Worm (Caenorhabditis elegans) whole organism, young adult: ENCODE measurements around the gene eco-1.

ENCODE experiments used
- F22D6.2 ChIP-seq: sonication (generic microtip); optimal IDR thresholded peaks from 2 replicates; lab custom pipeline; 2016; ENCODE audit warnings: mild to moderate bottlenecking, missing genetic modification characterization, missing compliant biosample characterization
- F39B2.1 ChIP-seq: fragments of 200-800 bp; sonication (Bioruptor generic); IDR thresholded peaks from 2 replicates; pipeline ENCODE4 v1.3.6; 2022; ENCODE audit warnings: missing genetic modification reagents, missing genetic modification characterization, missing compliant biosample characterization
- athp-1 ChIP-seq: sonication (generic microtip); optimal IDR thresholded peaks from 2 replicates; lab custom pipeline; 2017; ENCODE audit warnings: mild to moderate bottlenecking, missing genetic modification characterization, missing compliant biosample characterization
- cebp-1 ChIP-seq, 2 experiments: fragments of 200-800 bp in 1 of 2; sonication (Bioruptor generic) in 1 of 2; sonication (generic microtip) in 1 of 2; IDR thresholded peaks in 1 of 2; optimal IDR thresholded peaks in 1 of 2; 2 replicates each; pipeline versions ENCODE4 v1.3.6 to Lab custom; 2017 to 2022; ENCODE audit warnings: missing compliant biosample characterization in 2 of 2, missing genetic modification characterization in 2 of 2, mild to moderate bottlenecking in 1 of 2, missing genetic modification reagents in 1 of 2, moderate library complexity in 1 of 2
- him-1 ChIP-seq: sonication (generic microtip); optimal IDR thresholded peaks from 2 replicates; lab custom pipeline; 2016; ENCODE audit warnings: missing genotype, missing genetic modification reagents, missing genetic modification characterization, missing compliant biosample characterization
- hsf-1 ChIP-seq: fragments of 200-800 bp; sonication (Bioruptor generic); IDR thresholded peaks from 2 replicates; pipeline ENCODE4 v1.3.6; 2022; ENCODE audit warnings: missing genetic modification reagents, missing genetic modification characterization, missing compliant biosample characterization
- lir-1 ChIP-seq: fragments of 200-800 bp; sonication (Bioruptor generic); conservative IDR thresholded peaks from 2 replicates; pipeline ENCODE4 v1.3.6; 2022; ENCODE audit warnings: missing genetic modification reagents, missing genetic modification characterization, missing compliant biosample characterization
- madf-10 ChIP-seq: sonication (generic microtip); optimal IDR thresholded peaks from 2 replicates; lab custom pipeline; 2016; ENCODE audit warnings: mild to moderate bottlenecking, missing genetic modification characterization, missing compliant biosample characterization
- mel-28 ChIP-seq: sonication (generic microtip); optimal IDR thresholded peaks from 2 replicates; lab custom pipeline; 2016; ENCODE audit warnings: borderline replicate concordance, mild to moderate bottlenecking, missing genetic modification characterization, missing compliant biosample characterization
- pbrm-1 ChIP-seq: fragments of 200-800 bp; sonication (Bioruptor generic); IDR thresholded peaks from 2 replicates; pipeline ENCODE4 v1.3.6; 2022; ENCODE audit warnings: missing genetic modification reagents, missing genetic modification characterization, missing compliant biosample characterization
- pha-4 ChIP-seq: fragments of 150-350 bp; sonication (generic microtip); optimal IDR thresholded peaks from 2 replicates; lab custom pipeline; 2014; ENCODE audit warnings: missing biosample characterization, missing genetic modification reagents, missing genetic modification characterization
- repo-1 ChIP-seq: sonication (generic microtip); optimal IDR thresholded peaks from 2 replicates; lab custom pipeline; 2017; ENCODE audit warnings: mild to moderate bottlenecking, missing genetic modification characterization, missing compliant biosample characterization
- snpc-1.3 ChIP-seq: sonication (generic microtip); optimal IDR thresholded peaks from 2 replicates; lab custom pipeline; 2017; ENCODE audit warnings: missing genetic modification characterization, mild to moderate bottlenecking, missing compliant biosample characterization, antibody characterized with exemption, moderate library complexity, missing genotype, missing genetic modification reagents; ENCODE audit not compliant: insufficient read depth

DNA sequence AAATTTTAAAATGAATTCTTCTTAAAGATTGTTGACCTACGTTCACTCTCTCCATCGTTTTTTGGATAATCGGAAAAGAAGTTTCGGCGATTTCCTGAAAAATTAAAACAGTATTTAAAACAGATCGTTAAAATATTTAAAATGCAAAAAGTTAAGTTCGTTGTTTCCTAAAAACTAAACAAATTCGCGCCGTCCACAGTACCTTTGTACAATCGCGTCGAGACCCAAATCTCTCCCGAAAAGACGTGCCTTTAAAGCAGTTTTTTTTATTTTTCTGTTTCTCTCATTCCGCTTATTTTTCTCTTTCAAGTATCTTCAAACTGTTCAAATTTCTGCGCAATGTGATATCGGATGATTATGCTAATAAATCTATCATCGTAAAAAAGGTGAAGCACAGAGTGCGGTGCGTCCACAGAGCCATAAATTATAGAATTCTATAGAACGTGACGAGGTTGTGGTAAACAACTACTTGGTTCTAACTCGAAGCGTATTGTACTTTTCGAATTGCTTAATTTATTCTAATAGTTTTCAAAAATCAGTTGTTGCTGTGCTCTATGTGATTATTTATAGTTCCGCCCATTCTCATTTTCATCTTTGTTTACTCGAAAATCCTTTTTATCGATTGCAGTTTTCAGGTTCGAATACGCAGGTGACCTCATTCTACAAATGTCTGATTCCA lies 48.1 kb downstream of the eco-1 start, which contains the start of the genes F56C9.6 and F56C9.3:
- TF ChIP-seq snpc-1.3 (tag; lab: Kevin White, UChicago) (no peak), hsf-1 (GFP tag; lab: Robert Waterston, UW) (0 out of 2 replicates have a peak, but pooled peaks have one; percentile 19), madf-10 (no peak), repo-1 (tag; lab: Kevin White, UChicago) (no peak), pha-4 (no peak), athp-1 (no peak), mel-28 (tag; lab: Kevin White, UChicago) (no peak), pbrm-1 (GFP tag; lab: Robert Waterston, UW) (no peak), him-1 (tag; lab: Kevin White, UChicago) (no peak), F39B2.1 (no peak), lir-1 (GFP tag; lab: Robert Waterston, UW) (no peak), F22D6.2 (tag; lab: Kevin White, UChicago) (no peak), cebp-1 (GFP tag; IDR thresholded peaks at IDR 0.05; lab: Robert Waterston, UW) (no peak), cebp-1 (tag; optimal IDR thresholded peaks at IDR 0.05; lab: Kevin White, UChicago) (no peak)
